Fruit fly (Drosophila melanogaster) whole organism, prepupa: ENCODE data around the gene SdicB.

ENCODE experiments used
- Blimp-1 ChIP-seq: fragments of 200-800 bp; sonication (Bioruptor generic); optimal IDR thresholded peaks from 3 replicates; lab custom pipeline; 2017; ENCODE audit warnings: missing biosample characterization, missing genetic modification characterization, mild to moderate bottlenecking, moderate library complexity, missing genetic modification reagents
- CG10631 ChIP-seq: fragments of 200-800 bp; sonication (Bioruptor generic); optimal IDR thresholded peaks from 2 replicates; lab custom pipeline; 2016; ENCODE audit warnings: missing biosample characterization, missing genetic modification characterization
- CG11294 ChIP-seq: fragments of 200-800 bp; sonication (Bioruptor generic); IDR thresholded peaks from 2 replicates; pipeline ENCODE4 v1.3.6; 2022; ENCODE audit warnings: missing biosample characterization, missing genetic modification characterization
- CG11762 ChIP-seq: fragments of 200-800 bp; sonication (Bioruptor generic); optimal IDR thresholded peaks from 3 replicates; lab custom pipeline; 2016; ENCODE audit warnings: missing biosample characterization, missing genetic modification characterization; ENCODE audit not compliant: insufficient read depth
- CG11902 ChIP-seq: fragments of 200-800 bp; sonication (Bioruptor generic); optimal IDR thresholded peaks from 3 replicates; lab custom pipeline; 2016; ENCODE audit warnings: missing biosample characterization, missing genetic modification characterization
- CG1621 ChIP-seq: fragments of 200-800 bp; sonication (Bioruptor generic); optimal IDR thresholded peaks from 3 replicates; lab custom pipeline; 2018; ENCODE audit warnings: missing biosample characterization, mild to moderate bottlenecking, missing genetic modification characterization
- CG3032 ChIP-seq: fragments of 200-800 bp; optimal IDR thresholded peaks from 2 replicates; lab custom pipeline; 2019; ENCODE audit warnings: missing biosample characterization, mild to moderate bottlenecking, missing genetic modification characterization, moderate library complexity
- CG31627 ChIP-seq: fragments of 200-800 bp; sonication (Bioruptor generic); optimal IDR thresholded peaks from 3 replicates; lab custom pipeline; 2016; ENCODE audit warnings: missing biosample characterization, missing genetic modification characterization
- CG32006 ChIP-seq: fragments of 200-800 bp; sonication (Bioruptor generic); optimal IDR thresholded peaks from 3 replicates; lab custom pipeline; 2017; ENCODE audit warnings: missing biosample characterization, mild to moderate bottlenecking, missing genetic modification characterization
- CG34406 ChIP-seq: fragments of 200-800 bp; sonication (Bioruptor generic); optimal IDR thresholded peaks from 3 replicates; lab custom pipeline; 2016; ENCODE audit warnings: missing biosample characterization, missing genetic modification characterization
- CG4318 ChIP-seq: fragments of 200-800 bp; sonication (Bioruptor generic); optimal IDR thresholded peaks from 3 replicates; lab custom pipeline; 2017; ENCODE audit warnings: missing biosample characterization, mild to moderate bottlenecking, missing genetic modification characterization
- CG6163 ChIP-seq: fragments of 200-800 bp; sonication (Bioruptor generic); IDR thresholded peaks from 3 replicates; pipeline ENCODE4 v1.3.6; 2022; ENCODE audit warnings: missing biosample characterization, missing genetic modification characterization
- CG6276 ChIP-seq: fragments of 200-800 bp; sonication (Bioruptor generic); optimal IDR thresholded peaks from 2 replicates; lab custom pipeline; 2017; ENCODE audit warnings: missing biosample characterization, mild to moderate bottlenecking, missing genetic modification characterization
- CG6792 ChIP-seq: fragments of 200-800 bp; sonication (Bioruptor generic); optimal IDR thresholded peaks from 3 replicates; lab custom pipeline; 2016; ENCODE audit warnings: missing biosample characterization, missing genetic modification characterization
- CG6808 ChIP-seq: fragments of 200-800 bp; sonication (Bioruptor generic); optimal IDR thresholded peaks from 3 replicates; lab custom pipeline; 2017; ENCODE audit warnings: missing biosample characterization, missing genetic modification characterization, mild to moderate bottlenecking, moderate library complexity, missing genetic modification reagents
- CG6854 ChIP-seq: fragments of 200-800 bp; sonication (Bioruptor generic); optimal IDR thresholded peaks from 2 replicates; lab custom pipeline; 2017; ENCODE audit warnings: missing biosample characterization, mild to moderate bottlenecking, missing genetic modification characterization
- CG7368 ChIP-seq: fragments of 200-800 bp; sonication (Bioruptor generic); optimal IDR thresholded peaks from 3 replicates; lab custom pipeline; 2016; ENCODE audit warnings: missing biosample characterization, missing genetic modification characterization
- CG8319 ChIP-seq: fragments of 200-800 bp; sonication (Bioruptor generic); optimal IDR thresholded peaks from 3 replicates; lab custom pipeline; 2016; ENCODE audit warnings: missing biosample characterization, missing genetic modification characterization
- CG9139 ChIP-seq: fragments of 200-800 bp; sonication (Bioruptor generic); optimal IDR thresholded peaks from 3 replicates; lab custom pipeline; 2017; ENCODE audit warnings: missing biosample characterization, mild to moderate bottlenecking, missing genetic modification characterization
- Eip75B ChIP-seq: fragments of 200-800 bp; sonication (Bioruptor generic); optimal IDR thresholded peaks from 3 replicates; lab custom pipeline; 2016; ENCODE audit warnings: missing biosample characterization, missing genetic modification characterization
- Eip78C ChIP-seq: fragments of 200-800 bp; sonication (Bioruptor generic); peaks from one replicate; lab custom pipeline; 2016; ENCODE audit warnings: missing biosample characterization, missing genetic modification characterization
- Eip93F ChIP-seq: fragments of 200-800 bp; sonication (Bioruptor generic); optimal IDR thresholded peaks from 2 replicates; lab custom pipeline; 2016; ENCODE audit warnings: missing biosample characterization, mild to moderate bottlenecking, missing genetic modification characterization
- Ets21C ChIP-seq: fragments of 200-800 bp; sonication (Bioruptor generic); optimal IDR thresholded peaks from 3 replicates; lab custom pipeline; 2016; ENCODE audit warnings: missing biosample characterization, missing genetic modification characterization
- Hr38 ChIP-seq: sonication (Bioruptor generic); optimal IDR thresholded peaks from 2 replicates; lab custom pipeline; 2016; ENCODE audit warnings: missing biosample characterization, missing genetic modification characterization
- Hr39 ChIP-seq: fragments of 200-800 bp; sonication (Bioruptor generic); optimal IDR thresholded peaks from 2 replicates; lab custom pipeline; 2016; ENCODE audit warnings: missing biosample characterization, missing genetic modification characterization
- Hr4 ChIP-seq: fragments of 200-800 bp; sonication (Bioruptor generic); optimal IDR thresholded peaks from 3 replicates; lab custom pipeline; 2016; ENCODE audit warnings: missing biosample characterization, missing genetic modification characterization
- Met ChIP-seq: fragments of 200-800 bp; sonication (Bioruptor generic); optimal IDR thresholded peaks from 3 replicates; lab custom pipeline; 2016; ENCODE audit warnings: missing biosample characterization, missing genetic modification characterization
- OdsH ChIP-seq: fragments of 200-800 bp; sonication (Bioruptor generic); optimal IDR thresholded peaks from 3 replicates; lab custom pipeline; 2016; ENCODE audit warnings: missing biosample characterization, missing genetic modification characterization
- Smox ChIP-seq: fragments of 200-800 bp; sonication (Bioruptor generic); optimal IDR thresholded peaks from 3 replicates; lab custom pipeline; 2016; ENCODE audit warnings: missing biosample characterization, missing genetic modification characterization
- Sox102F ChIP-seq: fragments of 200-800 bp; sonication (Bioruptor generic); optimal IDR thresholded peaks from 2 replicates; lab custom pipeline; 2016; ENCODE audit warnings: missing biosample characterization, mild to moderate bottlenecking, missing genetic modification characterization
- Sox14 ChIP-seq: fragments of 200-800 bp; sonication (Bioruptor generic); optimal IDR thresholded peaks from 3 replicates; lab custom pipeline; 2016; ENCODE audit warnings: missing biosample characterization, missing genetic modification characterization
- achi ChIP-seq: fragments of 200-800 bp; sonication (Bioruptor generic); optimal IDR thresholded peaks from 3 replicates; lab custom pipeline; 2016; ENCODE audit warnings: missing biosample characterization, missing genetic modification characterization
- cyc ChIP-seq: fragments of 200-800 bp; sonication (Bioruptor generic); optimal IDR thresholded peaks from 3 replicates; lab custom pipeline; 2016; ENCODE audit warnings: missing biosample characterization, missing genetic modification characterization
- dsx ChIP-seq: fragments of 200-800 bp; optimal IDR thresholded peaks from 3 replicates; lab custom pipeline; 2019; ENCODE audit warnings: missing biosample characterization, mild to moderate bottlenecking, missing genetic modification characterization, moderate library complexity; ENCODE audit not compliant: poor library complexity, severe bottlenecking
- eg ChIP-seq: fragments of 200-800 bp; sonication (Bioruptor generic); IDR thresholded peaks from 3 replicates; pipeline ENCODE4 v1.3.6; 2022; ENCODE audit warnings: missing biosample characterization, missing genetic modification characterization
- esn ChIP-seq: fragments of 200-800 bp; sonication (Bioruptor generic); optimal IDR thresholded peaks from 2 replicates; lab custom pipeline; 2016; ENCODE audit warnings: missing biosample characterization, mild to moderate bottlenecking, missing genetic modification characterization, moderate library complexity
- fkh ChIP-seq: fragments of 200-800 bp; sonication (Bioruptor generic); optimal IDR thresholded peaks from 3 replicates; lab custom pipeline; 2017; ENCODE audit warnings: missing biosample characterization, mild to moderate bottlenecking, missing genetic modification characterization, moderate library complexity
- net ChIP-seq: fragments of 200-800 bp; sonication (Bioruptor generic); optimal IDR thresholded peaks from 3 replicates; lab custom pipeline; 2016; ENCODE audit warnings: missing biosample characterization, missing genetic modification characterization
- pdm3 ChIP-seq: fragments of 200-800 bp; sonication (Bioruptor generic); optimal IDR thresholded peaks from 3 replicates; lab custom pipeline; 2016; ENCODE audit warnings: missing biosample characterization, missing genetic modification characterization
- salr ChIP-seq, 2 experiments: fragments of 200-800 bp; sonication (Bioruptor generic); optimal IDR thresholded peaks; 3 replicates each; lab custom pipeline; 2016 to 2018; ENCODE audit warnings: missing biosample characterization in 2 of 2, missing genetic modification characterization in 2 of 2, mild to moderate bottlenecking in 1 of 2
- spab ChIP-seq: fragments of 200-800 bp; sonication (Bioruptor generic); optimal IDR thresholded peaks from 2 replicates; lab custom pipeline; 2017; ENCODE audit warnings: missing biosample characterization, mild to moderate bottlenecking, missing genetic modification characterization, missing genetic modification reagents
- ss ChIP-seq, 2 experiments: fragments of 200-800 bp; sonication (Bioruptor generic); optimal IDR thresholded peaks; 2 replicates in 1 of 2; 3 replicates in 1 of 2; lab custom pipeline; 2017 to 2018; ENCODE audit warnings: mild to moderate bottlenecking in 2 of 2, missing biosample characterization in 2 of 2, missing genetic modification characterization in 2 of 2, moderate library complexity in 1 of 2
- svp ChIP-seq: fragments of 200-800 bp; sonication (Bioruptor generic); peaks from one replicate; lab custom pipeline; 2016; ENCODE audit warnings: missing biosample characterization, missing genetic modification characterization

SdicB gene

dm6 chrX:20238736-20239607 is 29.6 kb upstream of the SdicB start:
- TF ChIP-seq Smox (GFP tag; lab: Kevin White, UChicago), result peak; percentile 21
- peak; percentile 29 for TF ChIP-seq CG32006 (GFP tag; lab: Kevin White, UChicago)
- TF ChIP-seq fkh, result no peak
- TF ChIP-seq Eip78C (GFP tag; lab: Kevin White, UChicago), result peak; percentile 76
- TF ChIP-seq Eip93F (GFP tag; lab: Kevin White, UChicago), result no peak
- peak; percentile 33 for TF ChIP-seq esn (GFP tag; lab: Kevin White, UChicago)
- peak; percentile 49 for TF ChIP-seq svp (GFP tag; lab: Kevin White, UChicago)

DNA sequence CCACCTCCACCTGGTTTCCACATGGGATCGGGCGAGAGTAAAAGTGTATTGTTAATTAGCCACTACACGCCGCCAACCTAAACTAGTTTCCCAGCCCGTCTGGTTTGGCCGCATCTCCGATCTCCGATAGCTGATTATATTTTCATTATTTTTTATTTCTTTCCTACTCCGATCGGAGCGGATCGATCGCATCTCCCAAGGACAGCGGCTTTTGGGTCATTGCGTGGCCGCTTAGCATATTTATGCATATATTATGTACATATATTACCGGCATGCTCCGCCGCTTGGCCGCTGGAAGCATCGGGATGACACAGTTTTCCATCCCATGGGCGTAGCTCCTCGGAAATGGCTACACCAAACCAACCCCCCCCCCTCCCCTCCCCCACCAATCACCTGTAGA is 28.5 kb upstream of the SdicB start:
- TF ChIP-seq ss (GFP tag; optimal IDR thresholded peaks at IDR 0.05; lab: Kevin White, UChicago) (peak in 1 of 2 experiments; percentile 46), CG34406 (GFP tag; lab: Kevin White, UChicago) (no peak), Smox (GFP tag; lab: Kevin White, UChicago) (no peak)

DNA sequence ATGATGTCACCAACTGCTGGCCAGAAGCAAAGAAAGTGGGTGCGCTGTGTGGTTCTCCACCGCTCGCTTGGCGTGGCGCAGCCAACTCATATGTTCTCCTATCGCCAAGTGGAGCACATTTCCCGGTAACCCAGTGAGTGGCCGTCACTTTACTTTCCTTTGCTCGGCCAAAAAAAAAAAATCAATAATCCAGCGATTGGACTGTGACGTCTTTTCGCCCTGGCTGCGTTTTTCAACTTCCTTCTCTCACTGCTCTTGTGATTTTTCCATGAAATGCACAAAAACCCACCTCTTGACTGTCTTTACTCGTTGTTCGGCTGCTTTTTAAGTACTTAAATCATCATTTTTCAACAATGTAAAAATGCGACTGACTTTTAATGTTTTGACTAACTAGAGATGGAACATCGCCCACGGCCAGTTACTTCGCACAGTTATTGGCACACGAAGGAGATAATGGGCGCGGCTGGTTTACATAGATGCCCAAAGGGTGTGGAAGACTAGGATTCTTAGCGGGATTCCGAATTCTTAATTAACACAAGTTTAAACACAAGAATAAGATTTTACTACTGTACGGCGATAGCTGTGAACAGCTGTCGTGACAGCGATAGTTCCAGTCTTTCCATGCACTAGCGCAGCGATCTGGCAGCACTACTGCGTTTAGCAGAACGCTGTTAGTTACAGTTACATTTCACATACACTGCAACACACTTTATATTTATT is 26.6 kb upstream of the SdicB start, which contains the start of gene sw:
TSS of gene sw (minus strand) at position 589 of the 720 bp plus-strand sequence.
- peak; percentile 37 for TF ChIP-seq OdsH (GFP tag; lab: Kevin White, UChicago)
- no peak for TF ChIP-seq CG9139
- no peak for TF ChIP-seq spab (GFP tag; lab: Kevin White, UChicago)
- no peak for TF ChIP-seq CG11762 (GFP tag; lab: Kevin White, UChicago)
- peak; percentile 63 for TF ChIP-seq eg
- TF ChIP-seq CG32006 (GFP tag; lab: Kevin White, UChicago), result peak; percentile 56
- no peak for TF ChIP-seq net (GFP tag; lab: Kevin White, UChicago)
- TF ChIP-seq CG6792, result peak; percentile 27
- peak; percentile 56 for TF ChIP-seq cyc
- TF ChIP-seq CG6854 (GFP tag; lab: Kevin White, UChicago), result no peak
- TF ChIP-seq CG11902 (GFP tag; lab: Kevin White, UChicago), result peak; percentile 22
- peak; percentile 70 for TF ChIP-seq Hr39 (GFP tag; lab: Kevin White, UChicago)
- peak; percentile 50 for TF ChIP-seq achi
- TF ChIP-seq Sox102F (GFP tag; lab: Kevin White, UChicago), result peak; percentile 53
- peak; percentile 63 for TF ChIP-seq CG3032 (tag; lab: Kevin White, UChicago)
- TF ChIP-seq pdm3 (GFP tag; lab: Kevin White, UChicago), result peak; percentile 42
- peak; percentile 32 for TF ChIP-seq Eip75B
- TF ChIP-seq Ets21C (GFP tag; lab: Kevin White, UChicago), result peak; percentile 38
- TF ChIP-seq salr (GFP tag; optimal IDR thresholded peaks at IDR 0.05; lab: Kevin White, UChicago), result no peak
- TF ChIP-seq Hr4 (GFP tag; lab: Kevin White, UChicago), result peak; percentile 31
- peak; percentile 51 for TF ChIP-seq Sox14
- no peak for TF ChIP-seq CG11294 (GFP tag; lab: Robert Waterston, UW)
- TF ChIP-seq CG34406 (GFP tag; lab: Kevin White, UChicago), result peak; percentile 39
- TF ChIP-seq ss (GFP tag; optimal IDR thresholded peaks at IDR 0.05; lab: Kevin White, UChicago), result peak in 1 of 2 experiments; percentile 10
- TF ChIP-seq CG4318 (GFP tag; lab: Kevin White, UChicago), result peak; percentile 2
- peak; percentile 44 for TF ChIP-seq Met (GFP tag; lab: Kevin White, UChicago)
- TF ChIP-seq CG6163, result no peak
- TF ChIP-seq esn (GFP tag; lab: Kevin White, UChicago), result peak; percentile 58
- TF ChIP-seq CG8319 (GFP tag; lab: Kevin White, UChicago), result no peak
- no peak for TF ChIP-seq CG6276 (GFP tag; lab: Kevin White, UChicago)
- peak; percentile 81 for TF ChIP-seq svp (GFP tag; lab: Kevin White, UChicago)
- no peak for TF ChIP-seq Eip93F (GFP tag; lab: Kevin White, UChicago)
- TF ChIP-seq CG31627, result peak; percentile 40
- TF ChIP-seq dsx (GFP tag; lab: Kevin White, UChicago), result peak; percentile 66
- no peak for TF ChIP-seq fkh
- peak; percentile 31 for TF ChIP-seq CG6808 (GFP tag; lab: Kevin White, UChicago)
- peak; percentile 46 for TF ChIP-seq CG10631
- TF ChIP-seq Hr38 (GFP tag; lab: Kevin White, UChicago), result no peak
- TF ChIP-seq CG1621 (tag; lab: Kevin White, UChicago), result peak; percentile 56
- TF ChIP-seq Blimp-1, result no peak
- no peak for TF ChIP-seq CG7368
